Fruit fly (Drosophila melanogaster): Measurements from ENCODE around the gene CG32712.

Gene CG32712

DNA sequence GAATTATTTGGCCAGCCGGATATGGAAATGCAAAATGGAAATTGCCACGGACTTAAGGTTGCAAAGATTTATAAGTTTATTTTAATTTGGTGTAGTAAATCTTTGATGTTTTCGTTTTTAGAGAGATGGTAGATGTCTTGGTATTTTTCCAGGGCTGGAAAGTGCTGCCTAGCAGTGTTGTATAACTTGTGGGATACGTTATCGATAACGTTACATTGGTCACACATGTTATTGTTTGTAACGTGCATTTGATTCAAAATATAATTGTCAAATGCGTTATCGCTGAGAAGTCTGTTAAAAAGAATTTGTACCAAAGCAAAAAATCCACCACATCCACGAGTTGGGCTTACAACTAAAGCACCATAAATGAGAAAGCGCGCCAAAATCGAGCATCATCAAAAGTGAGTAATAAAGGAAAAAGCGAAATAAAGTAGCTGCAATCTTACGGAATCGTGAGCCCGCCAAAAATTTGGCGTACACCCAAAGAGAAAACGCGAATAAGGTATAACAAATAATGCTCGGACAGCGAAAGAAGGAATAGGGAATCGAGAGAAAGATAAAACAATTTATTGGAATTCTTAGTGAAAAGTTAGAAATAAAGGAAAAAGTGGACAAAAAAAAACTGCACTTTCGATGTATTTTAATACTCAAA, 26.4 kb downstream of the CG32712 start, which contains the start of gene PIG-T:
PIG-T (minus strand) TSS at position 140 of the 652 bp plus-strand sequence.
- TF ChIP-seq D1 (tag; optimal IDR thresholded peaks at IDR 0.05): no peak

DNA sequence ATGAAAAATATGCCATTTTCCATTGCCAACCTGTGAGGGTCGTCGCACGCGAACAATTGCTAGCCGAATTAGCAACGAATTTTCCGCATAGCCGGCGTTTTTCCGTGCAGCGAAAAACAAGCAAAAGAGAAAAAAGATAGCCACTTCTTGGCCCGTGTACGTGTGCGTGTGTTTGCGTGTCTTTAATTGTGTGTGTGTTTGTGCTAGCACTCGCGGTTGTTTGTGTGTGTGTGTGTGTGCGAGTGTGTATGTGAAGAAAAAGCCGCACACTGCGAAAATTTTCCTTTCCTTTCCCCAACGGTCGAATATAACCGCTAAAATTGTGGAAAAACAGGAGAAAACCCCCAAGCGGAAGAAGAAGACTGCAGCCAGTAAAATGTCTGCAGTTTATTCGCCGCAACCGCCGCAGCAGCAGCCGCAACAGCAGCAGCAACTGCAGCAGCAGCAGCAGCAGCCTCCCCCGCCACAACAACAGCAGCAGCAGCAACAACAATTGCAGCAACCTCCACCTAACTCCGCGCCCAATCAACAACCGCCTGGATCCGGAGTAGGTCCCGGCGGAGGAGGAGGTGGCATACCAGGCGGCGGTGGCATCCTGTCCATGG, 34.5 kb downstream of the CG32712 start:
- TF ChIP-seq Pif1B (GFP tag; optimal IDR thresholded peaks at IDR 0.05) (no peak), Ets98B (GFP tag; IDR thresholded peaks at IDR 0.05) (0 out of 2 replicates have a peak, but pooled peaks have one; percentile 6)

DNA sequence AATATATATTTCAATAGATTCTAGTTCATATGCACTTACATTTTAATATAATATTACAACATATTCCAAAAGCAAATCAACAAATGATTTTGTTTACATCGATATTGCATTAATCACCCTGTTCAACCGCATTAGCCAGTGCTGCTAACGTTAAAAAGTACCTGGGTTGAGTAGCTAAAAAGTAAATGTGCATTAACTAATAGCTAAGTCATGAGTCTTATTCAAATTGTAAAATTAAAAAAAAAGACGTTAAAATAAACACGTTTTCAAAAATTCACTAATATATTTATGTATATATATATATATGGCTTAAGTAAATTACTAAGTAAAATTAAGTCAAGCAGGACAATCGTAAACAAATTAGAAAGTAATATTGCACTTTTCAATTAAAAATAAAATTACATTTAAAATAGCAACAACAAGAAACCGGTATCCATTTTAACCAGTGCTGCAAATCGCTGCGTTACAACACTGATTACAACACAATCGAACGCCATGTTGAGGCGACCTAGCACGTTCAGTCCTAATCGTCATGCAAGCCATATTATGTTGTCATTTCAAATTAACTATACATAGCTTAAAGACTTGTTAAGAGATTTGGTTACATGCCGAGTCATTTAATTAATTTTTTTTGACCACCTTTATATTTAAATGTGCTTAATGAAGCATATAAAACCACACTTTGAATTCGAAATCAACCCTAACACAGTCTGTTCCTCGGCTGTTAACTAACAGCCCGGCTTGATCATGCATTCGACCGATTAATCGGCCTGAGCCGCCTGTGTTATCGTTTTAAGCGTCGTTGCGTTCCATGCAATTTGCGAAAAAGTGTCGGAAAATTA, 35.2 kb downstream of the CG32712 start, which contains the start of gene CG10555:
CG10555 (plus strand) TSS at position 764 of the 842 bp plus-strand sequence.
- TF ChIP-seq CG8159 (tag; optimal IDR thresholded peaks at IDR 0.05) (peak; percentile 69), D1 (tag; optimal IDR thresholded peaks at IDR 0.05) (no peak), Ets98B (GFP tag; IDR thresholded peaks at IDR 0.05) (peak; percentile 72), EcR (GFP tag; optimal IDR thresholded peaks at IDR 0.05) (no peak), CG14655 (GFP tag; optimal IDR thresholded peaks at IDR 0.05) (peak; percentile 69), Pif1B (GFP tag; optimal IDR thresholded peaks at IDR 0.05) (peak; percentile 14), rn (GFP tag; IDR thresholded peaks at IDR 0.05) (peak; percentile 37; the same call in 1 of the 2 replicates), CG32121 (GFP tag; IDR thresholded peaks at IDR 0.05) (peak; percentile 79), CG13204 (GFP tag; optimal IDR thresholded peaks at IDR 0.05) (no peak), CG10348 (GFP tag; IDR thresholded peaks at IDR 0.05) (0 out of 2 replicates have a peak, but pooled peaks have one; percentile 42), Pif1A (GFP tag; optimal IDR thresholded peaks at IDR 0.05) (peak; percentile 50), CG8301 (tag; optimal IDR thresholded peaks at IDR 0.05) (peak; percentile 62), CG15710 (tag; optimal IDR thresholded peaks at IDR 0.05) (peak; percentile 78), CG4496 (GFP tag; IDR thresholded peaks at IDR 0.05) (peak; percentile 85), gl (tag; optimal IDR thresholded peaks at IDR 0.05) (no peak), CG12605 (GFP tag; IDR thresholded peaks at IDR 0.05) (no peak), fd96Ca (GFP tag; IDR thresholded peaks at IDR 0.05) (peak; percentile 96), CG17806 (tag; optimal IDR thresholded peaks at IDR 0.05) (peak; percentile 53), CG34367 (tag; optimal IDR thresholded peaks at IDR 0.05) (peak; percentile 63), Snoo (tag; optimal IDR thresholded peaks at IDR 0.05) (peak; percentile 34), CG9948 (tag; optimal IDR thresholded peaks at IDR 0.05) (peak; percentile 45)

DNA sequence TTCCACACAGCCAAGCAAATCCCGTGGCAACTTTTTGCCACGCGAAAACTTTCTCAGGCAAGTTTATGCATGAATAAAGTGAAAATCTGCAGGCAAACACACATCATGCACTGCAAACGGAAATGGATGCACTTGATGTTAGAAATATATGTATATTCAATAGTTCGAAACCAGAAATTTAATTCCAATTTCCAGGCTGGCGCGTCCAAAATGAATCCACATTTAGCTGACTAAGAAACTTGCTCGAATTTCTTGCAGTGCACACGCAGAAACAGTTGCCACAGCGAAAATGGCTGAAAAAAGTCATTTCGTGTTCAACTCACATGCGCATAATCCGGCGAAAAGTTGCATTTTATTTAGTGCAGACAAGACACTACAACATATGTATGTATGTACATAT, 37.0 kb downstream of the CG32712 start:
- TF ChIP-seq CG8159 (tag; optimal IDR thresholded peaks at IDR 0.05) (peak; percentile 2), CG17806 (tag; optimal IDR thresholded peaks at IDR 0.05) (peak; percentile 0), CG8301 (tag; optimal IDR thresholded peaks at IDR 0.05) (peak; percentile 24), D1 (tag; optimal IDR thresholded peaks at IDR 0.05) (no peak), CG10348 (GFP tag; IDR thresholded peaks at IDR 0.05) (peak; percentile 16; the same call in 1 of the 2 replicates), CG15710 (tag; optimal IDR thresholded peaks at IDR 0.05) (no peak), CG14655 (GFP tag; optimal IDR thresholded peaks at IDR 0.05) (peak; percentile 33), EcR (GFP tag; optimal IDR thresholded peaks at IDR 0.05) (no peak), fd96Ca (GFP tag; IDR thresholded peaks at IDR 0.05) (peak; percentile 83), Snoo (tag; optimal IDR thresholded peaks at IDR 0.05) (no peak), Pif1B (GFP tag; optimal IDR thresholded peaks at IDR 0.05) (peak; percentile 8), CG4496 (GFP tag; IDR thresholded peaks at IDR 0.05) (peak; percentile 76; the same call in 2 of the 3 replicates), CG9948 (tag; optimal IDR thresholded peaks at IDR 0.05) (no peak), rn (GFP tag; IDR thresholded peaks at IDR 0.05) (0 out of 2 replicates have a peak, but pooled peaks have one; percentile 40), CG32121 (GFP tag; IDR thresholded peaks at IDR 0.05) (peak; percentile 69), Ets98B (GFP tag; IDR thresholded peaks at IDR 0.05) (peak; percentile 75), Pif1A (GFP tag; optimal IDR thresholded peaks at IDR 0.05) (peak; percentile 23)

DNA sequence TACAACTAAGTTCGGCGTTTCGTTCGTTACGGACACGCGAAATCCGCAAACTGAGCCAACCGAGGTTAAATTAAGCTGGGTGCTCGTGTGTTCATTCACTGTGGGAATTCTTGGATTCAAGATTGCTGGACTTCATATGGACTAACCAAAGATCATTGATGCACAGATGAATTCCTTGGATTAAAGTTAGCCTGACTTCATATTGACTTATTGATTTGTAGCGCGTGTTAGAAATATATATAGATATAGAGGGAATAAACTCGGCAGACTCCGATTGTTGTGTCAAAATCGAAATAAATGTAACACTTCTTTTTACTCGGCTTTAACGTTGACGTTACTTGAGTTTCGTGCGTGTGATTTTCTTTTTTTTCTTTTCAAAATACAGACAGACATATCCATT, 48.1 kb downstream of the CG32712 start, which contains the start of gene CG1387:
CG1387 (plus strand) TSS at position 301 of the 400 bp plus-strand sequence.
- TF ChIP-seq Snoo (tag; optimal IDR thresholded peaks at IDR 0.05) (no peak), CG34367 (tag; optimal IDR thresholded peaks at IDR 0.05) (no peak), Pif1B (GFP tag; optimal IDR thresholded peaks at IDR 0.05) (no peak), CG17806 (tag; optimal IDR thresholded peaks at IDR 0.05) (no peak), CG4496 (GFP tag; IDR thresholded peaks at IDR 0.05) (no peak), CG32121 (GFP tag; IDR thresholded peaks at IDR 0.05) (no peak), CG8301 (tag; optimal IDR thresholded peaks at IDR 0.05) (no peak), CG13204 (GFP tag; optimal IDR thresholded peaks at IDR 0.05) (no peak), CG9948 (tag; optimal IDR thresholded peaks at IDR 0.05) (no peak), CG15710 (tag; optimal IDR thresholded peaks at IDR 0.05) (no peak), CG12605 (GFP tag; IDR thresholded peaks at IDR 0.05) (no peak), rn (GFP tag; IDR thresholded peaks at IDR 0.05) (no peak)

Data from whole organism, pupa.